Worm (Caenorhabditis elegans): Measurements from ENCODE around the gene fbn-1.

ce11 chrIII:7645075-7645474, 19.9 kb downstream of the fbn-1 start:
- no peak for TF ChIP-seq nhr-11 (tag; optimal IDR thresholded peaks at IDR 0.05)
- TF ChIP-seq mml-1 (tag; optimal IDR thresholded peaks at IDR 0.05) = no peak
- TF ChIP-seq snpc-4 (tag; optimal IDR thresholded peaks at IDR 0.05) = no peak
- TF ChIP-seq mdl-1 (tag; optimal IDR thresholded peaks at IDR 0.05) = no peak
- no peak for TF ChIP-seq zag-1 (tag; optimal IDR thresholded peaks at IDR 0.05)
- TF ChIP-seq pqm-1 (tag; optimal IDR thresholded peaks at IDR 0.05) = no peak
- no peak for TF ChIP-seq fkh-10 (GFP tag; optimal IDR thresholded peaks at IDR 0.05)
- TF ChIP-seq lin-39 (tag; optimal IDR thresholded peaks at IDR 0.05) = no peak
- no peak for TF ChIP-seq aly-2 (tag; optimal IDR thresholded peaks at IDR 0.05)

Measured in whole organism, L3 larva.